Worm (Caenorhabditis elegans): Measurements from ENCODE around the gene Y53F4B.7.
"Not testable (repeated sequence)": the region's sequence is repeated elsewhere in the genome, so short reads cannot be mapped to it uniquely, and the experiment has no call there.

The Y53F4B.7 gene

ce11 chrII:14992598-14992997, at the start of gene Y53F4B.7:
TSS of gene Y53F4B.7 (plus strand) at chrII:14992898.
- not testable (repeated sequence) for TF ChIP-seq nhr-2 (tag; optimal IDR thresholded peaks at IDR 0.05); ham-2 (GFP tag; optimal IDR thresholded peaks at IDR 0.05); pha-4 (tag; optimal IDR thresholded peaks at IDR 0.05)

DNA sequence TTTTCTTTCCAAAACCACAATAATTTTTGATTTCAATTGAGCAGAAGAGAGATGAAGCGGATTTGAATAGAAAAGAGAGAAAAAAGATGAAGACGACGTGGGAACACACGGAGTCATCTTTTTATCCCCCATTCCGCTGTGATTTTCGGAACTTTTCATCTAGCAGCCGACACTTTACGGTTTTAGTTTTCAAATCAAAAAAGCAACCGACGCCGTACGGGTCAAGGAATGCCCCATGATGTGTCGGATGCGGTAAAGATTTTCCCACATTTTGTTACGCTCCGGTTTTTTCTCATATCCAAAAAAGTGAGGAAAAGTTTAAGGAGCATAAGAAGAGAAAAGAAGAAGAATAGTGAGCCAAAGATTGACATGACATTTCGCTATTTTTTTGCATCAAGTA, 47.2 kb upstream of the Y53F4B.7 start:
- no peak for TF ChIP-seq nhr-2 (tag; optimal IDR thresholded peaks at IDR 0.05)
- TF ChIP-seq sptf-1 (tag; optimal IDR thresholded peaks at IDR 0.05): no peak
- no peak for TF ChIP-seq pha-4 (tag; optimal IDR thresholded peaks at IDR 0.05)
- TF ChIP-seq elt-3 (tag; optimal IDR thresholded peaks at IDR 0.05): no peak
- TF ChIP-seq unc-39 (tag; optimal IDR thresholded peaks at IDR 0.05): no peak
- no peak for TF ChIP-seq tbx-8 (GFP tag; optimal IDR thresholded peaks at IDR 0.05)
- no peak for TF ChIP-seq cnd-1 (tag; optimal IDR thresholded peaks at IDR 0.05)
- TF ChIP-seq elt-1 (tag; optimal IDR thresholded peaks at IDR 0.05; ENCODE audit: borderline replicate concordance, insufficient read depth): no peak
- TF ChIP-seq unc-62 (GFP tag; optimal IDR thresholded peaks at IDR 0.05): no peak

- TF ChIP-seq ces-1 (GFP tag; optimal IDR thresholded peaks at IDR 0.05) (peak; percentile 15), elt-1 (tag; optimal IDR thresholded peaks at IDR 0.05; ENCODE audit: borderline replicate concordance, insufficient read depth) (no peak), unc-62 (GFP tag; optimal IDR thresholded peaks at IDR 0.05) (no peak)
These were observed 46.2 kb upstream of the Y53F4B.7 start for ce11 chrII:14946545-14946944.

DNA sequence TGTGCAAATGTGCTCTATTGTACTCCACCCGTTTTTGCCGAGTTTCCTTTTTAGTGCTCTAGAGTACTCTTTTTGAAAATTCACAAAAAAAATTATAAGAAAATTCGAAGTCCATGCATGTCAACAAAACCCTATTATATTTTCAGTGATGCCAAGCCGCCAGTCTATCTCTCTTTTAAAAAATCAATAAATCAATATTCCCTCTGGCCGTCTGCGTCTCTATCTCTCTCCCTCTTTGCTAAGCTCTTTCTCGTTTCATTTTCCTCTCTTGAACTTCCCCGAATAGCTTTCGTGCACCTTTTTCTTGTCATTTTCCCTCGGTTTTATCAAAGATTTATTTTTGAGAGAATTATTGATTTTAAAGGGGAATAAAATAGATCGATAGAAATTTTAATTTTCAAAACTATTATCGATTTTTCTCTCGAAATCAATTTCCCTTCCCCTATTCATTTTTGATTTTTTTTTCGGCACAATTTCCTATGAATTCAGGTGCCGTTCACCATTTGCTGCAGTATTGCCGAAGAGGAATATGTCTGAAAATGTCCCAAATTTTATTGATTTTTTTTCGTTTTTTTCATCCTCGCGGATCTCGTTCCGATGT, 40.1 kb upstream of the Y53F4B.7 start:
- TF ChIP-seq mep-1 (tag; optimal IDR thresholded peaks at IDR 0.05) (no peak), hlh-1 (tag; optimal IDR thresholded peaks at IDR 0.05) (no peak), lin-32 (GFP tag; optimal IDR thresholded peaks at IDR 0.05) (no peak), unc-120 (tag; optimal IDR thresholded peaks at IDR 0.05; ENCODE audit: poor library complexity, severe bottlenecking) (no peak), nhr-12 (tag; optimal IDR thresholded peaks at IDR 0.05) (no peak), lsy-2 (tag; optimal IDR thresholded peaks at IDR 0.05) (no peak)

ce11 chrII:14958113-14958512, 34.6 kb upstream of the Y53F4B.7 start, which contains the start of gene Y53F4B.1:
TSS of gene Y53F4B.1 (minus strand) at chrII:14958213.
- TF ChIP-seq pha-4 (tag; optimal IDR thresholded peaks at IDR 0.05): no peak
- TF ChIP-seq tbx-8 (GFP tag; optimal IDR thresholded peaks at IDR 0.05): no peak
- no peak for TF ChIP-seq nhr-76 (tag; optimal IDR thresholded peaks at IDR 0.05)
- TF ChIP-seq flh-1 (GFP tag; optimal IDR thresholded peaks at IDR 0.05): no peak
- TF ChIP-seq ham-2 (GFP tag; optimal IDR thresholded peaks at IDR 0.05): no peak
- TF ChIP-seq cnd-1 (tag; optimal IDR thresholded peaks at IDR 0.05): no peak
- TF ChIP-seq snpc-4 (tag; optimal IDR thresholded peaks at IDR 0.05): no peak

- no peak for TF ChIP-seq elt-3 (tag; optimal IDR thresholded peaks at IDR 0.05)
- no peak for TF ChIP-seq elt-1 (tag; optimal IDR thresholded peaks at IDR 0.05; ENCODE audit: borderline replicate concordance, insufficient read depth)
- TF ChIP-seq nhr-237 (tag; optimal IDR thresholded peaks at IDR 0.05): no peak
- TF ChIP-seq sem-2 (GFP tag; optimal IDR thresholded peaks at IDR 0.05): no peak
- no peak for TF ChIP-seq ztf-11 (tag; optimal IDR thresholded peaks at IDR 0.05)
- TF ChIP-seq tbx-8 (GFP tag; optimal IDR thresholded peaks at IDR 0.05): no peak
- no peak for TF ChIP-seq ceh-83 (GFP tag; optimal IDR thresholded peaks at IDR 0.05)
- TF ChIP-seq hlh-1 (tag; optimal IDR thresholded peaks at IDR 0.05): no peak
- TF ChIP-seq mls-2 (tag; optimal IDR thresholded peaks at IDR 0.05): no peak
- no peak for TF ChIP-seq sptf-1 (tag; optimal IDR thresholded peaks at IDR 0.05)
- no peak for TF ChIP-seq lin-32 (GFP tag; optimal IDR thresholded peaks at IDR 0.05)
- no peak for TF ChIP-seq lin-13 (tag; optimal IDR thresholded peaks at IDR 0.05)
- no peak for TF ChIP-seq ceh-43 (GFP tag; optimal IDR thresholded peaks at IDR 0.05)
- no peak for TF ChIP-seq snpc-4 (tag; optimal IDR thresholded peaks at IDR 0.05)
- no peak for TF ChIP-seq mep-1 (tag; optimal IDR thresholded peaks at IDR 0.05)
- no peak for TF ChIP-seq cnd-1 (tag; optimal IDR thresholded peaks at IDR 0.05)
- TF ChIP-seq lsy-2 (tag; optimal IDR thresholded peaks at IDR 0.05): no peak
- no peak for TF ChIP-seq ham-2 (GFP tag; optimal IDR thresholded peaks at IDR 0.05)
- TF ChIP-seq unc-39 (tag; optimal IDR thresholded peaks at IDR 0.05): no peak
- TF ChIP-seq unc-62 (GFP tag; optimal IDR thresholded peaks at IDR 0.05): no peak
These were observed 33.4 kb upstream of the Y53F4B.7 start for ce11 chrII:14959273-14959672.

All from whole organism, mixed stage, embryonic.